Worm (Caenorhabditis elegans) whole organism, mixed stage, embryonic: ENCODE results near the gene D2089.8.

ENCODE experiments used
- lsy-2 ChIP-seq: fragments of 150-350 bp; optimal IDR thresholded peaks from 2 replicates; lab custom pipeline; 2014; ENCODE audit warnings: missing biosample characterization, missing genetic modification characterization
- pha-4 ChIP-seq: fragments of 150-350 bp; optimal IDR thresholded peaks from 2 replicates; lab custom pipeline; 2018; ENCODE audit warnings: missing biosample characterization, missing genetic modification reagents, missing genetic modification characterization
- snpc-4 ChIP-seq: fragments of 150-350 bp; optimal IDR thresholded peaks from 2 replicates; lab custom pipeline; 2014; ENCODE audit warnings: missing biosample characterization, missing genetic modification characterization

Gene D2089.8

ce11 chrII:10618157-10618556 is 44.4 kb downstream of the D2089.8 start, which contains the start of gene C14A4.13:
C14A4.13 (plus strand) TSS chrII:10618457.
- no peak for TF ChIP-seq snpc-4 (tag; lab: Kevin White, UChicago)

ce11 chrII:10612743-10613142 is 49.8 kb downstream of the D2089.8 start, which contains the start of gene C14A4.12:
C14A4.12 (plus strand) TSS chrII:10613043.
- TF ChIP-seq pha-4 (tag; lab: Kevin White, UChicago), result peak; percentile 14
- TF ChIP-seq lsy-2, result no peak
